Worm (Caenorhabditis elegans): ENCODE measurements around the gene C27A2.12.
A peak's percentile ranks its signal among the peaks of the same experiment; 100 is the strongest.

C27A2.12 gene

DNA sequence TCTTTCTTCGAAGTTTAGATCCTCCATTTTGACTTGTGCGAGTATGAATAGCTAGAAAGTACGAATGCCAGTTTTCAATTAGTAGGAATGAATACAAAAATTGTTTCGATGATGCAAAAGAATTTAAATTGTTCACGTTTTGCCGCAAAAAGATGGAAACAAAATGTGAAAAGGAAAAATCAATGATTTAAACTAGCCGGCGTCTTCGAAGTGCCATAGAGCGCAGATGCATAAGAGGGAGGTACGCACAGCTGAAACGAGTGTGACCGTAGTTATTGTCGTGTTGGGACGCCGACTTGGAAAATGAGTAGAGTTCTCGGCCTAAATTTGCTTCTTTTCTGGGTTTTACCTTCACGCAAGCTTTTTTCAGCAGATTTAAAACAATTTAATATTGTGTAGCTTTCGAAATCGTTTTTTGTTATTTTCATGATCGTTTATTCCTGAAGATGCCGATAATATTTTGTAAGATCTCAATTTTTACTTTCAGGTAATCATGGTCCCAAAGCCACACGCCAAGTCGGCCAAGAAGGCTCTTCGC lies 2.7 kb downstream of the C27A2.12 start, which contains the start of the genes ify-1 and rpl-22 (continued):
- TF ChIP-seq snpc-1.3 (tag; optimal IDR thresholded peaks at IDR 0.05; ENCODE audit: insufficient read depth) (peak; percentile 60), nhr-80 (tag; optimal IDR thresholded peaks at IDR 0.05) (peak; percentile 36), F57C9.4 (tag; optimal IDR thresholded peaks at IDR 0.05) (peak; percentile 6), B0019.2 (GFP tag; conservative IDR thresholded peaks at IDR 0.05) (0 out of 2 replicates have a peak, but pooled peaks have one; percentile 38), Y53G8AR.9 (GFP tag; conservative IDR thresholded peaks at IDR 0.05) (peak; percentile 52; the same call in 1 of the 2 replicates), dpff-1 (tag; optimal IDR thresholded peaks at IDR 0.05) (no peak), attf-5 (GFP tag; optimal IDR thresholded peaks at IDR 0.05) (peak; percentile 86), C06A6.2 (GFP tag; conservative IDR thresholded peaks at IDR 0.05) (no peak), him-1 (tag; optimal IDR thresholded peaks at IDR 0.05) (no peak), ets-4 (GFP tag; optimal IDR thresholded peaks at IDR 0.05) (no peak), ccch-3 (GFP tag; optimal IDR thresholded peaks at IDR 0.05) (no peak), Y56A3A.18 (GFP tag; IDR thresholded peaks at IDR 0.05) (peak; percentile 67; the same call in 1 of the 2 replicates), repo-1 (tag; optimal IDR thresholded peaks at IDR 0.05) (no peak), ztf-25 (GFP tag; IDR thresholded peaks at IDR 0.05) (no peak), dpl-1 (GFP tag; optimal IDR thresholded peaks at IDR 0.05) (peak; percentile 82), F39B2.1 (GFP tag; IDR thresholded peaks at IDR 0.05) (no peak), F37B4.10 (GFP tag; IDR thresholded peaks at IDR 0.05) (no peak), B0336.3 (GFP tag; IDR thresholded peaks at IDR 0.05) (peak; percentile 68; the same call in 1 of the 2 replicates), madf-10 (tag; optimal IDR thresholded peaks at IDR 0.05) (peak; percentile 56), rcor-1 (GFP tag; IDR thresholded peaks at IDR 0.05) (peak; percentile 89), nhr-27 (tag; optimal IDR thresholded peaks at IDR 0.05) (no peak), F23B12.7 (tag; optimal IDR thresholded peaks at IDR 0.05; ENCODE audit: insufficient read depth) (peak; percentile 79), ceh-27 (GFP tag; optimal IDR thresholded peaks at IDR 0.05) (peak; percentile 92), mxl-1 (tag; optimal IDR thresholded peaks at IDR 0.05) (peak; percentile 37), ekl-4 (GFP tag; IDR thresholded peaks at IDR 0.05) (peak; percentile 75), hlh-26 (GFP tag; conservative IDR thresholded peaks at IDR 0.05) (no peak), sdz-38 (tag; optimal IDR thresholded peaks at IDR 0.05) (no peak), T07F8.4 (tag; optimal IDR thresholded peaks at IDR 0.05) (no peak), lag-1 (GFP tag; IDR thresholded peaks at IDR 0.05) (no peak), rpc-1 (optimal IDR thresholded peaks at IDR 0.05) (peak; percentile 26), rpc-1 (tag; optimal IDR thresholded peaks at IDR 0.05) (peak; percentile 4), lin-54 (GFP tag; optimal IDR thresholded peaks at IDR 0.05) (peak; percentile 92), F52B5.7 (tag; optimal IDR thresholded peaks at IDR 0.05) (no peak), nfyb-1 (GFP tag; IDR thresholded peaks at IDR 0.05) (peak; percentile 77), ceh-58 (GFP tag; IDR thresholded peaks at IDR 0.05) (no peak), fkh-3 (tag; optimal IDR thresholded peaks at IDR 0.05) (no peak), hlh-12 (tag; optimal IDR thresholded peaks at IDR 0.05) (no peak), F22D6.2 (tag; optimal IDR thresholded peaks at IDR 0.05) (no peak), ceh-40 (GFP tag; IDR thresholded peaks at IDR 0.05) (no peak), hsf-1 (GFP tag; IDR thresholded peaks at IDR 0.05) (peak; percentile 72), F33H1.4 (GFP tag; IDR thresholded peaks at IDR 0.05) (peak; percentile 96), tbx-9 (tag; optimal IDR thresholded peaks at IDR 0.05; ENCODE audit: borderline replicate concordance) (no peak), mes-4 (tag; optimal IDR thresholded peaks at IDR 0.05) (no peak)
